Fruit fly (Drosophila melanogaster) whole organism, embryonic: Measurements from ENCODE around the gene tinc.

Experiments used
- Bdp1 ChIP-seq: fragments of 200-800 bp; sonication (Bioruptor generic); optimal IDR thresholded peaks from 3 replicates; lab custom pipeline; 2016; ENCODE audit warnings: missing biosample characterization, missing genetic modification characterization
- Bteb2 ChIP-seq: fragments of 200-800 bp; sonication (Bioruptor generic); optimal IDR thresholded peaks from 2 replicates; lab custom pipeline; 2016; ENCODE audit warnings: missing biosample characterization, missing genetic modification characterization
- C15 ChIP-seq: fragments of 200-800 bp; sonication (Bioruptor generic); IDR thresholded peaks from 3 replicates; pipeline ENCODE4 v1.3.6; 2022; ENCODE audit warnings: missing biosample characterization, missing genetic modification characterization
- CG10543 ChIP-seq: fragments of 200-800 bp; sonication (Bioruptor generic); optimal IDR thresholded peaks from 3 replicates; lab custom pipeline; 2017; ENCODE audit warnings: missing biosample characterization, mild to moderate bottlenecking, missing genetic modification characterization, moderate library complexity
- CG11093 ChIP-seq: fragments of 200-800 bp; sonication (Bioruptor generic); IDR thresholded peaks from 3 replicates; pipeline ENCODE4 v1.3.6; 2022; ENCODE audit warnings: missing biosample characterization, missing genetic modification characterization
- CG13424 ChIP-seq: fragments of 200-800 bp; sonication (Bioruptor generic); optimal IDR thresholded peaks from 2 replicates; lab custom pipeline; 2019; ENCODE audit warnings: missing biosample characterization, mild to moderate bottlenecking, missing genetic modification characterization, moderate library complexity
- CG1647 ChIP-seq: fragments of 200-800 bp; sonication (Bioruptor generic); optimal IDR thresholded peaks from 3 replicates; lab custom pipeline; 2016; ENCODE audit warnings: missing biosample characterization, missing genetic modification characterization
- CG18599 ChIP-seq: fragments of 200-800 bp; sonication (Bioruptor generic); optimal IDR thresholded peaks from 3 replicates; lab custom pipeline; 2017; ENCODE audit warnings: missing biosample characterization, missing genetic modification characterization, mild to moderate bottlenecking, moderate library complexity, missing genetic modification reagents
- CG18619 ChIP-seq: fragments of 200-800 bp; sonication (Bioruptor generic); optimal IDR thresholded peaks from 3 replicates; lab custom pipeline; 2017; ENCODE audit warnings: missing biosample characterization, mild to moderate bottlenecking, missing genetic modification characterization
- CG2712 ChIP-seq: fragments of 200-800 bp; optimal IDR thresholded peaks from 3 replicates; lab custom pipeline; 2019; ENCODE audit warnings: missing biosample characterization, mild to moderate bottlenecking, missing genetic modification characterization, moderate library complexity
- CG2875 ChIP-seq: fragments of 200-800 bp; sonication (Bioruptor generic); optimal IDR thresholded peaks from 2 replicates; lab custom pipeline; 2017; ENCODE audit warnings: missing biosample characterization, mild to moderate bottlenecking, missing genetic modification characterization, missing genetic modification reagents
- CG3065 ChIP-seq: fragments of 200-800 bp; sonication (Bioruptor generic); optimal IDR thresholded peaks from 2 replicates; lab custom pipeline; 2016; ENCODE audit warnings: missing biosample characterization, missing genetic modification characterization
- CG3407 ChIP-seq: fragments of 200-800 bp; sonication (Bioruptor generic); optimal IDR thresholded peaks from 2 replicates; lab custom pipeline; 2018; ENCODE audit warnings: missing biosample characterization, mild to moderate bottlenecking, missing genetic modification characterization
- CG3847 ChIP-seq: fragments of 200-800 bp; sonication (Bioruptor generic); IDR thresholded peaks from 2 replicates; pipeline ENCODE4 v1.3.6; 2022; ENCODE audit warnings: missing biosample characterization, missing genetic modification characterization
- CG42726 ChIP-seq: fragments of 200-800 bp; sonication (Bioruptor generic); IDR thresholded peaks from 2 replicates; pipeline ENCODE4 v1.3.6; 2022; ENCODE audit warnings: missing biosample characterization, missing genetic modification characterization; ENCODE audit not compliant: partially characterized antibody
- CG6689 ChIP-seq: fragments of 200-800 bp; sonication (Bioruptor generic); IDR thresholded peaks from 2 replicates; pipeline ENCODE4 v1.3.6; 2022; ENCODE audit warnings: missing biosample characterization, missing genetic modification characterization
- CG7839 ChIP-seq: fragments of 200-800 bp; sonication (Bioruptor generic); optimal IDR thresholded peaks from 3 replicates; lab custom pipeline; 2018; ENCODE audit warnings: missing biosample characterization, mild to moderate bottlenecking, missing genetic modification characterization, moderate library complexity
- D19A ChIP-seq: fragments of 200-800 bp; optimal IDR thresholded peaks from 3 replicates; lab custom pipeline; 2019; ENCODE audit warnings: missing biosample characterization, mild to moderate bottlenecking, missing genetic modification characterization, moderate library complexity
- Dip3 ChIP-seq: fragments of 200-800 bp; sonication (Bioruptor generic); optimal IDR thresholded peaks from 3 replicates; lab custom pipeline; 2016; ENCODE audit warnings: missing biosample characterization, missing genetic modification characterization
- Dll ChIP-seq: fragments of 200-800 bp; sonication (Bioruptor generic); IDR thresholded peaks from 4 replicates; pipeline ENCODE4 v1.3.6; 2022; ENCODE audit warnings: missing biosample characterization, missing genetic modification characterization; ENCODE audit not compliant: partially characterized antibody
- Elba2 ChIP-seq: fragments of 200-800 bp; sonication (Bioruptor generic); optimal IDR thresholded peaks from 3 replicates; lab custom pipeline; 2016; ENCODE audit warnings: missing biosample characterization, missing genetic modification characterization
- Gug ChIP-seq: fragments of 200-800 bp; sonication (Bioruptor generic); IDR thresholded peaks from 4 replicates; pipeline ENCODE4 v1.3.6; 2022; ENCODE audit warnings: missing biosample characterization, missing genetic modification characterization
- HLHmδ ChIP-seq: fragments of 200-800 bp; sonication (Bioruptor generic); optimal IDR thresholded peaks from 2 replicates; lab custom pipeline; 2018; ENCODE audit warnings: missing biosample characterization, mild to moderate bottlenecking, missing genetic modification characterization, moderate library complexity
- Hey ChIP-seq: fragments of 200-800 bp; sonication (Bioruptor generic); optimal IDR thresholded peaks from 3 replicates; lab custom pipeline; 2018; ENCODE audit warnings: missing biosample characterization, mild to moderate bottlenecking, missing genetic modification characterization
- Hmr ChIP-seq: fragments of 200-800 bp; sonication (Bioruptor generic); optimal IDR thresholded peaks from 3 replicates; lab custom pipeline; 2017; ENCODE audit warnings: mild to moderate bottlenecking, missing biosample characterization, missing genetic modification reagents, missing genetic modification characterization
- Hr51 ChIP-seq, 2 experiments: fragments of 200-800 bp; sonication (Bioruptor generic); optimal IDR thresholded peaks; 2 replicates in 1 of 2; 3 replicates in 1 of 2; lab custom pipeline; 2016 to 2018; ENCODE audit warnings: missing biosample characterization in 2 of 2, missing genetic modification characterization in 2 of 2, mild to moderate bottlenecking in 1 of 2, moderate library complexity in 1 of 2
- Lhr ChIP-seq: fragments of 200-800 bp; sonication (Bioruptor generic); optimal IDR thresholded peaks from 3 replicates; lab custom pipeline; 2017; ENCODE audit warnings: mild to moderate bottlenecking, missing biosample characterization, missing genetic modification reagents, missing genetic modification characterization
- NC2α ChIP-seq: fragments of 200-800 bp; sonication (Bioruptor generic); optimal IDR thresholded peaks from 2 replicates; lab custom pipeline; 2016; ENCODE audit warnings: missing biosample characterization, missing genetic modification characterization
- Nf-YB ChIP-seq: fragments of 200-800 bp; sonication (Bioruptor generic); optimal IDR thresholded peaks from 3 replicates; lab custom pipeline; 2019; ENCODE audit warnings: missing biosample characterization, mild to moderate bottlenecking, missing genetic modification characterization, moderate library complexity
- Scr ChIP-seq: fragments of 200-800 bp; sonication (Bioruptor generic); IDR thresholded peaks from 2 replicates; pipeline ENCODE4 v1.3.6; 2022; ENCODE audit warnings: missing biosample characterization, missing genetic modification characterization; ENCODE audit not compliant: partially characterized antibody
- Xrp1 ChIP-seq: fragments of 200-800 bp; sonication (Bioruptor generic); IDR thresholded peaks from 2 replicates; pipeline ENCODE4 v1.3.6; 2022; ENCODE audit warnings: missing biosample characterization, missing genetic modification characterization
- ara ChIP-seq: fragments of 200-800 bp; sonication (Bioruptor generic); IDR thresholded peaks from 2 replicates; pipeline ENCODE4 v1.3.6; 2022; ENCODE audit warnings: missing biosample characterization, missing genetic modification characterization
- ash1 ChIP-seq: fragments of 200-800 bp; sonication (Bioruptor generic); optimal IDR thresholded peaks from 2 replicates; lab custom pipeline; 2018; ENCODE audit warnings: missing biosample characterization, mild to moderate bottlenecking, missing genetic modification characterization
- bsh ChIP-seq, 2 experiments: fragments of 200-800 bp; sonication (Bioruptor generic); optimal IDR thresholded peaks; 2 replicates each; lab custom pipeline; 2017 to 2018; ENCODE audit warnings: mild to moderate bottlenecking in 2 of 2, missing biosample characterization in 2 of 2, missing genetic modification characterization in 2 of 2, moderate library complexity in 1 of 2
- dmrt11E ChIP-seq: fragments of 200-800 bp; sonication (Bioruptor generic); optimal IDR thresholded peaks from 3 replicates; lab custom pipeline; 2018; ENCODE audit warnings: missing biosample characterization, mild to moderate bottlenecking, missing genetic modification characterization, moderate library complexity
- fd3F ChIP-seq: fragments of 200-800 bp; sonication (Bioruptor generic); optimal IDR thresholded peaks from 2 replicates; lab custom pipeline; 2018; ENCODE audit warnings: missing biosample characterization, mild to moderate bottlenecking, missing genetic modification characterization, moderate library complexity
- her ChIP-seq: fragments of 200-800 bp; sonication (Bioruptor generic); optimal IDR thresholded peaks from 2 replicates; lab custom pipeline; 2016; ENCODE audit warnings: missing biosample characterization, missing genetic modification characterization
- ind ChIP-seq: fragments of 200-800 bp; sonication (Bioruptor generic); optimal IDR thresholded peaks from 3 replicates; lab custom pipeline; 2016; ENCODE audit warnings: missing biosample characterization, missing genetic modification characterization
- jumu ChIP-seq: fragments of 200-800 bp; sonication (Bioruptor generic); optimal IDR thresholded peaks from 3 replicates; lab custom pipeline; 2016; ENCODE audit warnings: missing biosample characterization, missing genetic modification characterization
- kah ChIP-seq: fragments of 200-800 bp; sonication (Bioruptor generic); optimal IDR thresholded peaks from 2 replicates; lab custom pipeline; 2018; ENCODE audit warnings: missing biosample characterization, mild to moderate bottlenecking, missing genetic modification characterization
- row ChIP-seq: fragments of 200-800 bp; sonication (Bioruptor generic); IDR thresholded peaks from 3 replicates; pipeline ENCODE4 v1.3.6; 2022; ENCODE audit warnings: missing biosample characterization, missing genetic modification characterization
- schlank ChIP-seq: fragments of 200-800 bp; sonication (Bioruptor generic); optimal IDR thresholded peaks from 2 replicates; lab custom pipeline; 2018; ENCODE audit warnings: missing biosample characterization, mild to moderate bottlenecking, missing genetic modification characterization
- sens ChIP-seq: fragments of 200-800 bp; sonication (Bioruptor generic); peaks from one replicate; lab custom pipeline; 2016; ENCODE audit warnings: missing biosample characterization, missing genetic modification characterization
- sima ChIP-seq: fragments of 200-800 bp; sonication (Bioruptor generic); optimal IDR thresholded peaks from 2 replicates; lab custom pipeline; 2016; ENCODE audit warnings: missing biosample characterization, missing genetic modification characterization
- slbo ChIP-seq: fragments of 200-800 bp; sonication (Bioruptor generic); IDR thresholded peaks from 2 replicates; pipeline ENCODE4 v1.3.6; 2022; ENCODE audit warnings: missing biosample characterization, missing genetic modification characterization
- toy ChIP-seq: fragments of 200-800 bp; sonication (Bioruptor generic); IDR thresholded peaks from 2 replicates; pipeline ENCODE4 v1.3.6; 2022; ENCODE audit warnings: missing biosample characterization, missing genetic modification characterization
- trh ChIP-seq: fragments of 200-800 bp; sonication (Bioruptor generic); optimal IDR thresholded peaks from 2 replicates; lab custom pipeline; 2016; ENCODE audit warnings: missing biosample characterization, missing genetic modification characterization
- tup ChIP-seq: fragments of 200-800 bp; sonication (Bioruptor generic); optimal IDR thresholded peaks from 2 replicates; lab custom pipeline; 2016; ENCODE audit warnings: missing biosample characterization, mild to moderate bottlenecking, missing genetic modification characterization, moderate library complexity

The tinc gene

DNA sequence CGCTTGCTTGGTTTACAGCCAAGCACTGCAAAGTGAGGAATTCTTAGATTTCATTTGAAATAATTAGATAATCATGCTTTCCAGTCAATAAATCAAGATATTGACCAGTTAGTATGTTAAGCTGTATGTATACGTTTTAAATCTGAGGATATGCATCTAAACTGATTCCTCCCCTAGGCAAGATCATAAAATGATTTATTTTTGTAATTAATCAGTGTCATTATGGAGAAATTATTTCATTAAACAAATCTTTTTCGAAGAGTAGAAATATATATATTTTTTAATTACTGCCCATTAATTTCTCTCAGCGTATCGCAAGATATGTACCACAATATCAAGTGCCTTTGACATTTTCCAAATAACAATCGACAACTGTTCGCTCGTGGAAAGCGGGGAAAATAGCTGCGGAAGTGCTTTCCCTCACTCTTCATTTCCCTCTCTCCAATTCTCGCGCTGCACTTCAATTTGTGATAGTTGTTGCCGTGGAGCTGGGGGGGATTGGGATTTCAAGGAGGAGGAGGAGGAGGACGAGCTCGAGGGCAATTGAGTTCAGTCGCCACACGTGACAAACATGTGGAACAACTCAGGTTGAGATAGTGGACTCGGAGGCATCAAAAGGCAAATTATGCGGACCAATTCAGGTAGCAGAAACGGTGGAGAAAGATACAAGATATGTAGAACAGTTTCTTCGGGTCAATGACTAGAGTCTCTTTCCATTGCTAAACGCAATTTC lies 3.0 kb downstream of the tinc start (continued):
- TF ChIP-seq D19A (tag; lab: Kevin White, UChicago) = peak; percentile 31
- no peak for TF ChIP-seq CG10543 (GFP tag; lab: Kevin White, UChicago)
- peak; percentile 10 for TF ChIP-seq CG7839
- peak; percentile 4 for TF ChIP-seq dmrt11E
- peak; percentile 72 for TF ChIP-seq sens (GFP tag; lab: Kevin White, UChicago)
- TF ChIP-seq Gug (GFP tag; lab: Robert Waterston, UW) = no peak
- no peak for TF ChIP-seq kah
- TF ChIP-seq bsh (GFP tag; optimal IDR thresholded peaks at IDR 0.05; lab: Kevin White, UChicago) = peak in 1 of 2 experiments; percentile 33
- no peak for TF ChIP-seq her
- peak; percentile 66 for TF ChIP-seq CG2712 (tag; lab: Kevin White, UChicago)
- TF ChIP-seq tup (GFP tag; lab: Kevin White, UChicago) = no peak
- TF ChIP-seq Hey (tag; lab: Kevin White, UChicago) = no peak

DNA sequence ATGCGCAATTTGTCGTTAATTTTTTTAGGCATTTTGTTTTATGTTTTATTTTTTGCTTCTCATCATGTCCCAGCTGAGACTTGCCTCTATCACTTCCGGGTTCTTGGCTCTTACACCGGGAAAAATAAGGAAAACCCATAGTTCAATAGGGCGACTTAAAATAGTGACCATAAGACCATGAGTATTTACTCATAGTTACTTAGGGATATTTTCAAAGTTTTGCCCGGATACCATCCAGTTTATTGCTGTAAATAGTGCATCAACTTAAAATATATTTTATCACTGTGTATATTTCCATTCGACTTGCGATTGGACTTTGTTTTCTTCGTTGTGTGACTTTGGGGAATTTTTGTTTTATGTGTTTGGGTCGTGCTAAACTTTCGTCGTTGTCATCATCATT lies 7.5 kb downstream of the tinc start:
- TF ChIP-seq schlank (tag; lab: Kevin White, UChicago) (no peak), CG2875 (GFP tag; lab: Kevin White, UChicago) (no peak), CG18619 (GFP tag; lab: Kevin White, UChicago) (peak; percentile 3), Dip3 (no peak), Bdp1 (peak; percentile 1), trh (GFP tag; lab: Kevin White, UChicago) (no peak), toy (GFP tag; lab: Robert Waterston, UW) (no peak), Nf-YB (GFP tag; lab: Kevin White, UChicago) (no peak), Gug (GFP tag; lab: Robert Waterston, UW) (no peak), Dll (GFP tag; lab: Robert Waterston, UW) (no peak), jumu (GFP tag; lab: Kevin White, UChicago) (no peak), slbo (peak; percentile 60), Hr51 (GFP tag; optimal IDR thresholded peaks at IDR 0.05; lab: Kevin White, UChicago) (peak in 1 of 2 experiments; percentile 45), CG13424 (peak; percentile 23), row (GFP tag; lab: Robert Waterston, UW) (peak; percentile 48; the same call in 1 of the 3 replicates), CG3407 (GFP tag; lab: Kevin White, UChicago) (no peak), CG3847 (no peak), HLHmδ (no peak), NC2α (no peak), Xrp1 (GFP tag; lab: Robert Waterston, UW) (no peak), Hmr (GFP tag; lab: Kevin White, UChicago) (peak; percentile 59), CG18599 (GFP tag; lab: Kevin White, UChicago) (peak; percentile 19), CG7839 (peak; percentile 19), CG3065 (GFP tag; lab: Kevin White, UChicago) (no peak), Bteb2 (no peak), ind (GFP tag; lab: Kevin White, UChicago) (peak; percentile 12), CG6689 (GFP tag; lab: Robert Waterston, UW) (0 out of 2 replicates have a peak, but pooled peaks have one; percentile 10), CG42726 (GFP tag; lab: Robert Waterston, UW) (no peak), Elba2 (GFP tag; lab: Kevin White, UChicago) (no peak), CG1647 (no peak), ara (GFP tag; lab: Robert Waterston, UW) (no peak), fd3F (no peak), Lhr (GFP tag; lab: Kevin White, UChicago) (no peak), C15 (GFP tag; lab: Robert Waterston, UW) (peak; percentile 8; the same call in 1 of the 3 replicates), sima (GFP tag; lab: Kevin White, UChicago) (no peak), CG11093 (GFP tag; lab: Robert Waterston, UW) (no peak), bsh (GFP tag; optimal IDR thresholded peaks at IDR 0.05; lab: Kevin White, UChicago) (peak in 1 of 2 experiments; percentile 41), ash1 (GFP tag; lab: Kevin White, UChicago) (no peak), Scr (GFP tag; lab: Robert Waterston, UW) (no peak)
